Fruit fly (Drosophila melanogaster) whole organism, embryonic: Measurements from ENCODE around the gene Rack1.

Experiments
- Abd-B ChIP-seq: fragments of 200-800 bp; sonication (Bioruptor generic); optimal IDR thresholded peaks from 2 replicates; lab custom pipeline; 2018; ENCODE audit warnings: missing biosample characterization, mild to moderate bottlenecking, missing genetic modification characterization, moderate library complexity
- Adf1 ChIP-seq: fragments of 200-800 bp; sonication (Bioruptor generic); IDR thresholded peaks from 2 replicates; pipeline ENCODE4 v1.3.6; 2022; ENCODE audit warnings: missing biosample characterization, missing genetic modification characterization
- CG13123 ChIP-seq: fragments of 200-800 bp; sonication (Bioruptor generic); optimal IDR thresholded peaks from 2 replicates; lab custom pipeline; 2016; ENCODE audit warnings: missing biosample characterization, missing genetic modification characterization
- CG13894 ChIP-seq: fragments of 200-800 bp; sonication (Bioruptor generic); optimal IDR thresholded peaks from 3 replicates; lab custom pipeline; 2018; ENCODE audit warnings: missing biosample characterization, mild to moderate bottlenecking, missing genetic modification characterization, moderate library complexity
- CG15696 ChIP-seq: fragments of 200-800 bp; sonication (Bioruptor generic); optimal IDR thresholded peaks from 2 replicates; lab custom pipeline; 2019; ENCODE audit warnings: missing biosample characterization, mild to moderate bottlenecking, missing genetic modification characterization, moderate library complexity
- CG17361 ChIP-seq: fragments of 200-800 bp; sonication (Bioruptor generic); IDR thresholded peaks from 3 replicates; pipeline ENCODE4 v1.3.6; 2022; ENCODE audit warnings: missing biosample characterization, missing genetic modification characterization
- CG17385 ChIP-seq: fragments of 200-800 bp; sonication (Bioruptor generic); optimal IDR thresholded peaks from 3 replicates; lab custom pipeline; 2018; ENCODE audit warnings: missing biosample characterization, mild to moderate bottlenecking, missing genetic modification characterization
- CG18476 ChIP-seq: fragments of 200-800 bp; sonication (Bioruptor generic); optimal IDR thresholded peaks from 2 replicates; lab custom pipeline; 2016; ENCODE audit warnings: missing biosample characterization, mild to moderate bottlenecking, missing genetic modification characterization
- CG2120 ChIP-seq: fragments of 200-800 bp; sonication (Bioruptor generic); optimal IDR thresholded peaks from 3 replicates; lab custom pipeline; 2016; ENCODE audit warnings: missing biosample characterization, missing genetic modification characterization
- CG2678 ChIP-seq: fragments of 200-800 bp; sonication (Bioruptor generic); optimal IDR thresholded peaks from 3 replicates; lab custom pipeline; 2019; ENCODE audit warnings: missing biosample characterization, mild to moderate bottlenecking, missing genetic modification characterization, moderate library complexity
- CG31224 ChIP-seq: fragments of 200-800 bp; sonication (Bioruptor generic); IDR thresholded peaks from 2 replicates; pipeline ENCODE4 v1.3.6; 2022; ENCODE audit warnings: missing biosample characterization, missing genetic modification characterization
- CG3163 ChIP-seq: fragments of 200-800 bp; sonication (Bioruptor generic); optimal IDR thresholded peaks from 3 replicates; lab custom pipeline; 2016; ENCODE audit warnings: missing biosample characterization, missing genetic modification characterization
- CG5180 ChIP-seq: fragments of 200-800 bp; sonication (Bioruptor generic); optimal IDR thresholded peaks from 3 replicates; lab custom pipeline; 2017; ENCODE audit warnings: missing biosample characterization, missing genetic modification characterization, mild to moderate bottlenecking, moderate library complexity, missing genetic modification reagents
- CG7786 ChIP-seq: fragments of 200-800 bp; sonication (Bioruptor generic); optimal IDR thresholded peaks from 2 replicates; lab custom pipeline; 2016; ENCODE audit warnings: missing biosample characterization, missing genetic modification characterization
- CG7987 ChIP-seq: fragments of 200-800 bp; sonication (Bioruptor generic); optimal IDR thresholded peaks from 2 replicates; lab custom pipeline; 2018; ENCODE audit warnings: missing biosample characterization, mild to moderate bottlenecking, missing genetic modification characterization, moderate library complexity
- D19B ChIP-seq: fragments of 200-800 bp; sonication (Bioruptor generic); optimal IDR thresholded peaks from 2 replicates; lab custom pipeline; 2017; ENCODE audit warnings: missing biosample characterization, mild to moderate bottlenecking, missing genetic modification characterization
- Dbx ChIP-seq: fragments of 200-800 bp; sonication (Bioruptor generic); IDR thresholded peaks from 3 replicates; pipeline ENCODE4 v1.3.6; 2022; ENCODE audit warnings: missing biosample characterization, missing genetic modification characterization
- Dip2 ChIP-seq: fragments of 200-800 bp; sonication (Bioruptor generic); IDR thresholded peaks from 2 replicates; pipeline ENCODE4 v1.3.6; 2022; ENCODE audit warnings: missing biosample characterization, missing genetic modification characterization
- H15 ChIP-seq: fragments of 200-800 bp; sonication (Bioruptor generic); IDR thresholded peaks from 3 replicates; pipeline ENCODE4 v1.3.6; 2022; ENCODE audit warnings: missing biosample characterization, missing genetic modification characterization
- Hmr ChIP-seq: fragments of 200-800 bp; sonication (Bioruptor generic); optimal IDR thresholded peaks from 3 replicates; lab custom pipeline; 2017; ENCODE audit warnings: mild to moderate bottlenecking, missing biosample characterization, missing genetic modification reagents, missing genetic modification characterization
- MESR4 ChIP-seq: fragments of 200-800 bp; sonication (Bioruptor generic); optimal IDR thresholded peaks from 2 replicates; lab custom pipeline; 2018; ENCODE audit warnings: missing biosample characterization, mild to moderate bottlenecking, missing genetic modification characterization, moderate library complexity
- MTF-1 ChIP-seq: fragments of 200-800 bp; sonication (Bioruptor generic); optimal IDR thresholded peaks from 2 replicates; lab custom pipeline; 2018; ENCODE audit warnings: missing biosample characterization, mild to moderate bottlenecking, missing genetic modification characterization, borderline replicate concordance
- Mrtf ChIP-seq: fragments of 200-800 bp; sonication (Bioruptor generic); IDR thresholded peaks from 3 replicates; pipeline ENCODE4 v1.3.6; 2022; ENCODE audit warnings: missing biosample characterization, missing genetic modification characterization
- Myb ChIP-seq: fragments of 200-800 bp; sonication (Bioruptor generic); optimal IDR thresholded peaks from 2 replicates; lab custom pipeline; 2016; ENCODE audit warnings: missing biosample characterization, missing genetic modification characterization
- NFAT ChIP-seq: fragments of 200-800 bp; sonication (Bioruptor generic); IDR thresholded peaks from 2 replicates; pipeline ENCODE4 v1.3.6; 2022; ENCODE audit warnings: missing biosample characterization, missing genetic modification characterization
- TFAM ChIP-seq: fragments of 200-800 bp; sonication (Bioruptor generic); optimal IDR thresholded peaks from 2 replicates; lab custom pipeline; 2017; ENCODE audit warnings: missing biosample characterization, missing genetic modification characterization, inconsistent platforms
- ara ChIP-seq: fragments of 200-800 bp; sonication (Bioruptor generic); IDR thresholded peaks from 2 replicates; pipeline ENCODE4 v1.3.6; 2022; ENCODE audit warnings: missing biosample characterization, missing genetic modification characterization
- az2 ChIP-seq: fragments of 200-800 bp; sonication (Bioruptor generic); optimal IDR thresholded peaks from 3 replicates; lab custom pipeline; 2016; ENCODE audit warnings: missing biosample characterization, missing genetic modification characterization
- bigmax ChIP-seq: fragments of 200-800 bp; sonication (Bioruptor generic); optimal IDR thresholded peaks from 2 replicates; lab custom pipeline; 2018; ENCODE audit warnings: missing biosample characterization, mild to moderate bottlenecking, missing genetic modification characterization
- emc ChIP-seq: fragments of 200-800 bp; sonication (Bioruptor generic); optimal IDR thresholded peaks from 2 replicates; lab custom pipeline; 2016; ENCODE audit warnings: missing biosample characterization, missing genetic modification characterization
- esg ChIP-seq: fragments of 200-800 bp; sonication (Bioruptor generic); conservative IDR thresholded peaks from 2 replicates; pipeline ENCODE4 v1.3.6; 2022; ENCODE audit warnings: missing biosample characterization, missing genetic modification characterization
- ewg ChIP-seq: fragments of 200-800 bp; sonication (Bioruptor generic); optimal IDR thresholded peaks from 3 replicates; lab custom pipeline; 2017; ENCODE audit warnings: mild to moderate bottlenecking, missing biosample characterization, missing genetic modification reagents, missing genetic modification characterization
- fu2 ChIP-seq: fragments of 200-800 bp; sonication (Bioruptor generic); optimal IDR thresholded peaks from 2 replicates; lab custom pipeline; 2016; ENCODE audit warnings: missing biosample characterization, missing genetic modification characterization
- gfzf ChIP-seq: fragments of 200-800 bp; sonication (Bioruptor generic); optimal IDR thresholded peaks from 2 replicates; lab custom pipeline; 2016; ENCODE audit warnings: missing biosample characterization, mild to moderate bottlenecking, missing genetic modification characterization, moderate library complexity
- hkb ChIP-seq, 2 experiments: fragments of 200-800 bp in 1 of 2; fragments of >200 bp in 1 of 2; sonication (Bioruptor generic) in 1 of 2; IDR thresholded peaks in 1 of 2; optimal IDR thresholded peaks in 1 of 2; 2 replicates each; pipeline versions ENCODE4 v1.3.6 to Lab custom; 2017 to 2022; ENCODE audit warnings: missing biosample characterization in 1 of 2, missing genetic modification characterization in 1 of 2
- klu ChIP-seq: fragments of 200-800 bp; sonication (Bioruptor generic); IDR thresholded peaks from 2 replicates; pipeline ENCODE4 v1.3.6; 2022; ENCODE audit warnings: missing biosample characterization, missing genetic modification characterization
- knrl ChIP-seq: fragments of 200-800 bp; sonication (Bioruptor generic); IDR thresholded peaks from 3 replicates; pipeline ENCODE4 v1.3.6; 2022; ENCODE audit warnings: missing biosample characterization, missing genetic modification characterization; ENCODE audit not compliant: partially characterized antibody
- maf-S ChIP-seq: fragments of 200-800 bp; sonication (Bioruptor generic); optimal IDR thresholded peaks from 2 replicates; lab custom pipeline; 2016; ENCODE audit warnings: missing biosample characterization, missing genetic modification characterization
- nom ChIP-seq: fragments of 200-800 bp; sonication (Bioruptor generic); optimal IDR thresholded peaks from 2 replicates; lab custom pipeline; 2017; ENCODE audit warnings: missing biosample characterization, missing genetic modification characterization, mild to moderate bottlenecking, moderate library complexity, missing genetic modification reagents
- ranshi ChIP-seq: fragments of 200-800 bp; sonication (Bioruptor generic); IDR thresholded peaks from 2 replicates; pipeline ENCODE4 v1.3.6; 2022; ENCODE audit warnings: missing biosample characterization, missing genetic modification characterization
- sd ChIP-seq: fragments of 200-800 bp; sonication (Bioruptor generic); optimal IDR thresholded peaks from 3 replicates; lab custom pipeline; 2018; ENCODE audit warnings: missing biosample characterization, mild to moderate bottlenecking, missing genetic modification characterization, moderate library complexity
- sima ChIP-seq: fragments of 200-800 bp; sonication (Bioruptor generic); optimal IDR thresholded peaks from 2 replicates; lab custom pipeline; 2016; ENCODE audit warnings: missing biosample characterization, missing genetic modification characterization
- sr ChIP-seq: fragments of 200-800 bp; sonication (Bioruptor generic); IDR thresholded peaks from 3 replicates; pipeline ENCODE4 v1.3.6; 2022; ENCODE audit warnings: missing biosample characterization, missing genetic modification characterization
- ssp ChIP-seq: fragments of 200-800 bp; sonication (Bioruptor generic); IDR thresholded peaks from 2 replicates; pipeline ENCODE4 v1.3.6; 2022; ENCODE audit warnings: missing biosample characterization, missing genetic modification characterization
- tgo ChIP-seq: fragments of 200-800 bp; sonication (Bioruptor generic); IDR thresholded peaks from 3 replicates; pipeline ENCODE4 v1.3.6; 2022; ENCODE audit warnings: missing biosample characterization, missing genetic modification characterization
- tio ChIP-seq: fragments of 200-800 bp; sonication (Bioruptor generic); optimal IDR thresholded peaks from 2 replicates; lab custom pipeline; 2017; ENCODE audit warnings: missing biosample characterization, missing genetic modification characterization, inconsistent platforms
- toy ChIP-seq: fragments of 200-800 bp; sonication (Bioruptor generic); IDR thresholded peaks from 2 replicates; pipeline ENCODE4 v1.3.6; 2022; ENCODE audit warnings: missing biosample characterization, missing genetic modification characterization
- usp ChIP-seq: fragments of >200 bp; optimal IDR thresholded peaks from 2 replicates; lab custom pipeline; 2017; ENCODE audit warnings: missing biosample characterization, missing genetic modification characterization
- vvl ChIP-seq: fragments of 200-800 bp; sonication (Bioruptor generic); IDR thresholded peaks from 2 replicates; pipeline ENCODE4 v1.3.6; 2022; ENCODE audit warnings: missing biosample characterization, missing genetic modification characterization
- wor ChIP-seq: fragments of 200-800 bp; sonication (Bioruptor generic); IDR thresholded peaks from 2 replicates; pipeline ENCODE4 v1.3.6; 2022; ENCODE audit warnings: missing biosample characterization, missing genetic modification characterization
- yki ChIP-seq: fragments of >200 bp; optimal IDR thresholded peaks from 3 replicates; lab custom pipeline; 2018
- zf30C ChIP-seq: fragments of 200-800 bp; sonication (Bioruptor generic); optimal IDR thresholded peaks from 3 replicates; lab custom pipeline; 2018; ENCODE audit warnings: missing biosample characterization, mild to moderate bottlenecking, missing genetic modification characterization

The Rack1 gene

dm6 chr2L:7849472-7849871 lies 22.4 kb upstream of the Rack1 start (continued):
- TF ChIP-seq NFAT (GFP tag; lab: Robert Waterston, UW) (no peak), gfzf (GFP tag; lab: Kevin White, UChicago) (no peak), CG5180 (GFP tag; lab: Kevin White, UChicago) (no peak), CG18476 (GFP tag; lab: Kevin White, UChicago) (no peak), CG13894 (no peak), hkb (optimal IDR thresholded peaks at IDR 0.05; lab: Kevin White, UChicago) (no peak), hkb (GFP tag; IDR thresholded peaks at IDR 0.05; lab: Robert Waterston, UW) (peak; percentile 39; the same call in 1 of the 2 replicates), usp (GFP tag; lab: Kevin White, UChicago) (no peak), tio (no peak), nom (GFP tag; lab: Kevin White, UChicago) (no peak), esg (GFP tag; lab: Robert Waterston, UW) (peak; percentile 31), CG7786 (no peak), CG2120 (GFP tag; lab: Kevin White, UChicago) (no peak), D19B (GFP tag; lab: Kevin White, UChicago) (no peak), CG15696 (no peak), ara (GFP tag; lab: Robert Waterston, UW) (no peak), knrl (GFP tag; lab: Robert Waterston, UW) (no peak), MTF-1 (GFP tag; lab: Kevin White, UChicago) (no peak), az2 (GFP tag; lab: Kevin White, UChicago) (peak; percentile 7), Hmr (GFP tag; lab: Kevin White, UChicago) (peak; percentile 9), CG13123 (no peak), fu2 (GFP tag; lab: Kevin White, UChicago) (no peak), TFAM (GFP tag; lab: Kevin White, UChicago) (no peak), wor (GFP tag; lab: Robert Waterston, UW) (0 out of 2 replicates have a peak, but pooled peaks have one; percentile 34), Adf1 (GFP tag; lab: Robert Waterston, UW) (no peak), zf30C (GFP tag; lab: Kevin White, UChicago) (no peak), yki (no peak), Dip2 (GFP tag; lab: Robert Waterston, UW) (no peak), emc (GFP tag; lab: Kevin White, UChicago) (no peak), maf-S (no peak), CG2678 (peak; percentile 58), MESR4 (GFP tag; lab: Kevin White, UChicago) (no peak), Myb (GFP tag; lab: Kevin White, UChicago) (no peak), ssp (GFP tag; lab: Robert Waterston, UW) (peak; percentile 23; the same call in 1 of the 2 replicates), sima (GFP tag; lab: Kevin White, UChicago) (no peak), ranshi (GFP tag; lab: Robert Waterston, UW) (peak; percentile 49; the same call in 1 of the 2 replicates), ewg (GFP tag; lab: Kevin White, UChicago) (peak; percentile 13), klu (GFP tag; lab: Robert Waterston, UW) (0 out of 2 replicates have a peak, but pooled peaks have one; percentile 10), CG17385 (GFP tag; lab: Kevin White, UChicago) (peak; percentile 10), tgo (GFP tag; lab: Robert Waterston, UW) (peak; percentile 47; the same call in 2 of the 3 replicates), Mrtf (GFP tag; lab: Robert Waterston, UW) (no peak), vvl (GFP tag; lab: Robert Waterston, UW) (peak; percentile 61; the same call in 1 of the 2 replicates), sr (no peak), CG3163 (no peak), sd (tag; lab: Kevin White, UChicago) (no peak), CG31224 (GFP tag; lab: Robert Waterston, UW) (no peak), Abd-B (GFP tag; lab: Kevin White, UChicago) (no peak), CG7987 (no peak), Dbx (GFP tag; lab: Robert Waterston, UW) (peak; percentile 64; the same call in 2 of the 3 replicates), bigmax (no peak), toy (GFP tag; lab: Robert Waterston, UW) (no peak), H15 (GFP tag; lab: Robert Waterston, UW) (no peak), CG17361 (GFP tag; lab: Robert Waterston, UW) (no peak)
